Worm (Caenorhabditis elegans) whole organism, L2 larva: Measurements from ENCODE around the gene K09F6.3.

Source experiments
- ceh-16 ChIP-seq: fragments of 150-350 bp; optimal IDR thresholded peaks from 2 replicates; lab custom pipeline; 2014; ENCODE audit warnings: missing biosample characterization, missing genetic modification characterization
- nhr-11 ChIP-seq: fragments of 150-350 bp; optimal IDR thresholded peaks from 2 replicates; lab custom pipeline; 2014; ENCODE audit warnings: missing biosample characterization, missing genetic modification characterization
- sma-9 ChIP-seq, 2 experiments: fragments of 150-350 bp in 1 of 2; sonication (generic microtip) in 1 of 2; optimal IDR thresholded peaks; 2 replicates each; lab custom pipeline; 2014 to 2016; ENCODE audit warnings: missing genetic modification characterization in 2 of 2, mild to moderate bottlenecking in 1 of 2, missing biosample characterization in 1 of 2, missing compliant biosample characterization in 1 of 2, missing genetic modification reagents in 1 of 2, moderate library complexity in 1 of 2
- snpc-4 ChIP-seq: fragments of 150-350 bp; optimal IDR thresholded peaks from 2 replicates; lab custom pipeline; 2014; ENCODE audit warnings: missing biosample characterization, missing genetic modification characterization
- unc-62 ChIP-seq: fragments of 150-350 bp; optimal IDR thresholded peaks from 2 replicates; lab custom pipeline; 2014; ENCODE audit warnings: missing biosample characterization, missing genetic modification reagents, missing genetic modification characterization
- ztf-11 ChIP-seq: sonication (generic microtip); optimal IDR thresholded peaks from 2 replicates; lab custom pipeline; 2017; ENCODE audit warnings: missing biosample characterization, missing genetic modification characterization

DNA sequence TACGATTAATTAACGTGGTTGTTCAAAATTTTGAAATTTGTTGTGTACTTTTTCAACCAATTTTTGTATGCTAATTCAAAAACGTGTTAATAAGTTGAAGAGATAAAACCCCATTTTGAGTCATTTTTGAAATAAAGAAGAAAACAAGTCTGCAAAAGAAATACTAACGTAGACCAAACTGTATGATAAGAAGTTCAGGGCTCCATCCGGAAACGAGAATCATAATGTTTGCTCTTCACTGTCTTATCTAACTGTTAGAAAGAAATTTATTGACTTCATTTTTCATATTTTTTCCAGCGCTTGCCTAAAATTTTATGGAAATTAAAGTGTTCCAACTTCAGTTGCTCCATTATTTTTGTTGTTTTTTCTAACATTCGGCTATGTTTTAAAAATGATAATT lies 50.5 kb downstream of the K09F6.3 start:
- TF ChIP-seq snpc-4 (tag; lab: Kevin White, UChicago): no peak
- no peak for TF ChIP-seq sma-9 (GFP tag; optimal IDR thresholded peaks at IDR 0.05; lab: Kevin White, UChicago)
- TF ChIP-seq sma-9 (tag; optimal IDR thresholded peaks at IDR 0.05; lab: Kevin White, UChicago): no peak
- no peak for TF ChIP-seq ceh-16 (tag; lab: Kevin White, UChicago)
- no peak for TF ChIP-seq unc-62 (GFP tag; lab: Kevin White, UChicago)
- no peak for TF ChIP-seq ztf-11 (tag; lab: Kevin White, UChicago)
- no peak for TF ChIP-seq nhr-11
